Fruit fly (Drosophila melanogaster): ENCODE measurements around the gene beg.
A peak's percentile ranks its signal among the peaks of the same experiment; 100 is the strongest.

beg gene

DNA sequence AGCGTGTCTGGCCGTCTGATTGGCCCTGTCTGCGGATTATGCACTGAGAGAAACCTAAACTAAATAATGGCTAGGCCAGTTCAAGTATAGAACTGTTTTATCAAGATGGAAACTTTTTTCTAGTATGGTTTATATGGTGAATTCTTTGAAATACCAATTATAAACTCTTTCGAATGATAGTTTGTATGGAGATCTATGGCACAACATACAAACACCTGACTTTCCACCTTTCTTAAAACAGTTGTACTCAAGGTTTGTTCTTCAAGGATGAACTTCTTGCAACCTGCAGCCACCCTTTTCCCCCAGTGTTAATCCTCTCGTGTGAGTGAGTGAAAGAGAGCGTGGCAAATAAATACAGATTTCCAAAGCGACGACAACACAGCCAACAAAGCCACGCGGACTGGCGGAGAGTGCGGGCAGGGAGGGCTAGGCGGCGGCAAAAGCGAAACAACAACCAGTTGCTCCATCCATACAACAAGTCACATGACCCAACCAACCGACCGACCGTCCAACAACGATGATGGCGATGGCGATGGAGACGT is 31.2 kb upstream of the beg start (continued):
- TF ChIP-seq nau (GFP tag; optimal IDR thresholded peaks at IDR 0.05) (peak; percentile 69), lmd (GFP tag; IDR thresholded peaks at IDR 0.05) (peak; percentile 92), CG4282 (GFP tag; optimal IDR thresholded peaks at IDR 0.05) (peak; percentile 83), jing (GFP tag; optimal IDR thresholded peaks at IDR 0.05) (peak; percentile 79), E2f1 (GFP tag; IDR thresholded peaks at IDR 0.05) (peak; percentile 80), D (optimal IDR thresholded peaks at IDR 0.05) (no peak), D (GFP tag; optimal IDR thresholded peaks at IDR 0.05) (peak; percentile 78), CG30431 (GFP tag; optimal IDR thresholded peaks at IDR 0.05) (peak; percentile 59), chif (GFP tag; optimal IDR thresholded peaks at IDR 0.05) (peak; percentile 86 to 88), CG34376 (GFP tag; optimal IDR thresholded peaks at IDR 0.05) (peak; percentile 61), nom (GFP tag; optimal IDR thresholded peaks at IDR 0.05) (peak; percentile 89), CG3281 (GFP tag; optimal IDR thresholded peaks at IDR 0.05) (peak; percentile 90), CG30403 (GFP tag; optimal IDR thresholded peaks at IDR 0.05) (peak; percentile 93), sisA (GFP tag; IDR thresholded peaks at IDR 0.05) (peak; percentile 88), CG12744 (GFP tag; optimal IDR thresholded peaks at IDR 0.05) (peak; percentile 65), D19A (tag; optimal IDR thresholded peaks at IDR 0.05) (peak; percentile 72), sr (GFP tag; IDR thresholded peaks at IDR 0.05) (0 out of 3 replicates have a peak, but pooled peaks have one; percentile 19), Sox102F (GFP tag; optimal IDR thresholded peaks at IDR 0.05) (peak; percentile 92), Jarid2 (GFP tag; optimal IDR thresholded peaks at IDR 0.05) (peak; percentile 67), otp (GFP tag; IDR thresholded peaks at IDR 0.05) (no peak; the same call in 1 of the 3 replicates), CG3407 (GFP tag; optimal IDR thresholded peaks at IDR 0.05) (peak; percentile 60), tio (GFP tag; optimal IDR thresholded peaks at IDR 0.05) (peak; percentile 86), CG12391 (tag; optimal IDR thresholded peaks at IDR 0.05) (peak; percentile 87), CG5180 (GFP tag; optimal IDR thresholded peaks at IDR 0.05) (peak; percentile 76), Gsc (GFP tag; IDR thresholded peaks at IDR 0.05) (peak; percentile 62), Nf-YA (GFP tag; IDR thresholded peaks at IDR 0.05) (peak; percentile 46; the same call in 1 of the 2 replicates), insv (GFP tag; optimal IDR thresholded peaks at IDR 0.05) (peak in 1 of 2 experiments; percentile 21), CG10543 (GFP tag; optimal IDR thresholded peaks at IDR 0.05) (peak; percentile 67), psq (GFP tag; optimal IDR thresholded peaks at IDR 0.05) (no peak), CG1529 (GFP tag; optimal IDR thresholded peaks at IDR 0.05) (peak; percentile 70), CG31365 (tag; optimal IDR thresholded peaks at IDR 0.05) (no peak), D19B (GFP tag; optimal IDR thresholded peaks at IDR 0.05) (peak; percentile 72), CG9932 (GFP tag; IDR thresholded peaks at IDR 0.05) (peak; percentile 79), CG4617 (GFP tag; optimal IDR thresholded peaks at IDR 0.05; ENCODE audit: borderline replicate concordance) (peak; percentile 48), kay (GFP tag; optimal IDR thresholded peaks at IDR 0.05) (peak; percentile 9), CG10654 (GFP tag; optimal IDR thresholded peaks at IDR 0.05) (peak; percentile 78)

DNA sequence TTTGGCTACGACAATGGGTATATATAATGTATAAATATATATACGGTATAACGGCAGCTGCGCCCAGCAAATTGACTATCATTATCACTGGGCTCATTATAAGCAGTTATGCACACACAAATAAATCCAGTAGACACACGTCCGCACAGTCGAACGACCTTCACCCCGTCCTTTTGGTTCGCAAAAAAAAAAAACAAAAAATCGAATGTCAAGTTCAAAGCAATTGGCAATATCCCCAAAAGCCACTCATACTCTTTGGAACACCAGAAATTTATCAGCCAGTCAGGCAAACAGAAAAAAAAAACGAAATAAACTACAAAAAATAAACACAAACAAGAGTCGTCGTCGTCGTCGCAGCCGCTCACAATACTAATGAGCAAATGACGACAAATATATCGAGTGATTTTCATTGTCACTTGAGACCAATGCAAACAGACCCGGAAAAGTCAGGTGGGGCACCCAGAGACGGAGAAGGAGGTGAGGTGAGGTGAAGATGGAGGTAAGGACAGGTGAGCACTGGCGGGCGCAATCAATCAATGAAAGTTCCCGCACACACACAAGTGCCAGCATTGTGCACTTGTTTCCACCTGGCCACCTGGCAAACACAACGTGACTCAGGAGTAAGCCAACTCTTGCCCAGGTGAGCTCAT is 30.6 kb upstream of the beg start:
- no peak for TF ChIP-seq CG6689 (GFP tag; IDR thresholded peaks at IDR 0.05)
- TF ChIP-seq gce (GFP tag; IDR thresholded peaks at IDR 0.05), result 0 out of 3 replicates have a peak, but pooled peaks have one; percentile 35
- TF ChIP-seq chinmo (GFP tag; IDR thresholded peaks at IDR 0.05; ENCODE audit: partially characterized antibody), result 0 out of 4 replicates have a peak, but pooled peaks have one; percentile 16
- peak; percentile 6; the same call in 1 of the 3 replicates for TF ChIP-seq CG11560 (tag; IDR thresholded peaks at IDR 0.05)
- peak; percentile 91 for TF ChIP-seq sd (tag; optimal IDR thresholded peaks at IDR 0.05)
- TF ChIP-seq D19A (tag; optimal IDR thresholded peaks at IDR 0.05), result no peak
- TF ChIP-seq usp (GFP tag; optimal IDR thresholded peaks at IDR 0.05), result no peak
- TF ChIP-seq kni (GFP tag; optimal IDR thresholded peaks at IDR 0.05), result peak; percentile 3
- peak; percentile 30 for TF ChIP-seq CG2875 (GFP tag; optimal IDR thresholded peaks at IDR 0.05)
- TF ChIP-seq pan (optimal IDR thresholded peaks at IDR 0.05), result no peak
- peak in 1 of 2 experiments; percentile 17 for TF ChIP-seq pan (GFP tag; optimal IDR thresholded peaks at IDR 0.05 in 1 of 2, IDR thresholded peaks at IDR 0.05 in 1 of 2)
- TF ChIP-seq Taf1 (GFP tag; IDR thresholded peaks at IDR 0.05), result peak; percentile 47; the same call in 1 of the 2 replicates
- TF ChIP-seq nau (GFP tag; optimal IDR thresholded peaks at IDR 0.05), result no peak
- TF ChIP-seq lab (GFP tag; optimal IDR thresholded peaks at IDR 0.05), result peak; percentile 19
- no peak for TF ChIP-seq Fer3 (tag; optimal IDR thresholded peaks at IDR 0.05)
- TF ChIP-seq az2 (GFP tag; optimal IDR thresholded peaks at IDR 0.05), result no peak
- no peak for TF ChIP-seq onecut (GFP tag; IDR thresholded peaks at IDR 0.05)

Measured in whole organism, embryonic.